In the genomic region with DNA sequence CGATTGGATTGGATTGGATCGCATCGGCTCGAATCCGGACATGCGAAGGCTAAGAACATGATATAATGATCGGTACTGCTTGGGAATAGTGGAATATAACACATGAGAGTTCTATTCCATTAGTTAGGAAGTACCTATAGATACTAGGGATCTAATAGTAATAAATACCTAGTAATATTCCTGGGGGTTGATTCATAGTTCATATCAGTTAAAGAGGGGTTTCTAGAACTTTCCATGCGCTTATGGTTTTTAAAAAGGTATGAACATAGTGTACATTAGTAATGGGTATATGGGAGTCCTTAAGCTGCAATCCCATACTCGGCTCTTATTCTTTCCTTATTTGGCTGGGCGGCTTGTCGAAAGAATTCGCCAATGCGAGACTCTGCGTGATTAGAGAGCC, we compare ENCODE assay signal across 3 fruit fly cellular contexts.
TF ChIP-seq lines count a peak whose summit lies in the region.

No protein-coding gene starts in this region.

TF ChIP-seq in whole organism, 6 proteins besides CTCF, POLR2A, EP300 and RAD21:
- TF ChIP-seq EcR (GFP tag; optimal IDR thresholded peaks at IDR 0.05; lab: Kevin White, UChicago) (no peak), pan (optimal IDR thresholded peaks at IDR 0.05; lab: Kevin White, UChicago) (peak; percentile 66)

TF ChIP-seq in whole organism, prepupa, 60 proteins besides CTCF, POLR2A, EP300 and RAD21:
- TF ChIP-seq esn (GFP tag; optimal IDR thresholded peaks at IDR 0.05; lab: Kevin White, UChicago) (peak; percentile 34), salr (GFP tag; optimal IDR thresholded peaks at IDR 0.05; lab: Kevin White, UChicago) (no peak), Met (GFP tag; optimal IDR thresholded peaks at IDR 0.05; lab: Kevin White, UChicago) (peak; percentile 7), svp (GFP tag; lab: Kevin White, UChicago) (peak; percentile 76), ss (GFP tag; optimal IDR thresholded peaks at IDR 0.05; lab: Kevin White, UChicago) (no peak)

TF ChIP-seq in whole organism, wandering third instar larva, 38 proteins besides CTCF, POLR2A, EP300 and RAD21:
- TF ChIP-seq dl (GFP tag; optimal IDR thresholded peaks at IDR 0.05; lab: Kevin White, UChicago; ENCODE audit: insufficient read depth in 1 of 2, partially characterized antibody in 2 of 2) (no peak), jim (GFP tag; optimal IDR thresholded peaks at IDR 0.05; lab: Kevin White, UChicago) (no peak), pan (optimal IDR thresholded peaks at IDR 0.05; lab: Kevin White, UChicago) (no peak), Rel (GFP tag; optimal IDR thresholded peaks at IDR 0.05; lab: Kevin White, UChicago) (no peak), Rel (tag; optimal IDR thresholded peaks at IDR 0.05; lab: Kevin White, UChicago) (no peak), Hnf4 (GFP tag; optimal IDR thresholded peaks at IDR 0.05; lab: Kevin White, UChicago) (peak; percentile 0), dmrt93B (GFP tag; optimal IDR thresholded peaks at IDR 0.05; lab: Kevin White, UChicago) (no peak), Dfd (GFP tag; optimal IDR thresholded peaks at IDR 0.05; lab: Kevin White, UChicago) (no peak), tai (GFP tag; optimal IDR thresholded peaks at IDR 0.05; lab: Kevin White, UChicago) (no peak), fru (GFP tag; optimal IDR thresholded peaks at IDR 0.05; lab: Kevin White, UChicago) (peak; percentile 8), ey (GFP tag; optimal IDR thresholded peaks at IDR 0.05; lab: Kevin White, UChicago) (peak; percentile 47), brk (GFP tag; optimal IDR thresholded peaks at IDR 0.05; lab: Kevin White, UChicago) (no peak), CG9705 (GFP tag; optimal IDR thresholded peaks at IDR 0.05; lab: Kevin White, UChicago) (no peak), br (GFP tag; optimal IDR thresholded peaks at IDR 0.05; lab: Kevin White, UChicago) (no peak), CrebA (GFP tag; optimal IDR thresholded peaks at IDR 0.05; lab: Kevin White, UChicago; ENCODE audit: borderline replicate concordance) (no peak), N (GFP tag; optimal IDR thresholded peaks at IDR 0.05; lab: Kevin White, UChicago) (no peak), h (GFP tag; optimal IDR thresholded peaks at IDR 0.05; lab: Kevin White, UChicago) (peak; percentile 26), OdsH (GFP tag; optimal IDR thresholded peaks at IDR 0.05; lab: Kevin White, UChicago) (peak; percentile 54), Abd-B (GFP tag; optimal IDR thresholded peaks at IDR 0.05; lab: Kevin White, UChicago) (no peak), woc (GFP tag; optimal IDR thresholded peaks at IDR 0.05; lab: Kevin White, UChicago) (peak; percentile 88), rgr (GFP tag; optimal IDR thresholded peaks at IDR 0.05; lab: Kevin White, UChicago) (peak; percentile 13), Mio (GFP tag; optimal IDR thresholded peaks at IDR 0.05; lab: Kevin White, UChicago) (no peak), HLH106 (tag; optimal IDR thresholded peaks at IDR 0.05; lab: Kevin White, UChicago) (peak; percentile 25), Hr83 (GFP tag; optimal IDR thresholded peaks at IDR 0.05; lab: Kevin White, UChicago; ENCODE audit: poor library complexity, severe bottlenecking) (no peak), Dif (GFP tag; optimal IDR thresholded peaks at IDR 0.05; lab: Kevin White, UChicago; ENCODE audit: partially characterized antibody) (no peak), dsf (GFP tag; optimal IDR thresholded peaks at IDR 0.05; lab: Kevin White, UChicago; ENCODE audit: borderline replicate concordance) (no peak), GATAd (GFP tag; optimal IDR thresholded peaks at IDR 0.05; lab: Kevin White, UChicago) (no peak), Sp1 (GFP tag; optimal IDR thresholded peaks at IDR 0.05; lab: Kevin White, UChicago) (peak; percentile 3), Jra (GFP tag; optimal IDR thresholded peaks at IDR 0.05; lab: Kevin White, UChicago) (no peak), Hr78 (GFP tag; optimal IDR thresholded peaks at IDR 0.05; lab: Kevin White, UChicago) (no peak), psq (GFP tag; optimal IDR thresholded peaks at IDR 0.05; lab: Kevin White, UChicago) (peak; percentile 2), CG32264 (GFP tag; optimal IDR thresholded peaks at IDR 0.05; lab: Kevin White, UChicago) (no peak), foxo (GFP tag; optimal IDR thresholded peaks at IDR 0.05; lab: Kevin White, UChicago) (peak in 1 of 2 experiments; percentile 47), sage (GFP tag; optimal IDR thresholded peaks at IDR 0.05; lab: Kevin White, UChicago) (no peak), usp (GFP tag; optimal IDR thresholded peaks at IDR 0.05; lab: Kevin White, UChicago) (no peak), Myc (optimal IDR thresholded peaks at IDR 0.05; lab: Kevin White, UChicago) (no peak), lola (GFP tag; optimal IDR thresholded peaks at IDR 0.05; lab: Kevin White, UChicago) (no peak), Vsx2 (GFP tag; optimal IDR thresholded peaks at IDR 0.05; lab: Kevin White, UChicago; ENCODE audit: partially characterized antibody) (no peak), sv (GFP tag; optimal IDR thresholded peaks at IDR 0.05; lab: Kevin White, UChicago) (no peak)
TF ChIP-seq in whole organism, wandering third instar larva: peak in this region for 11.
